Worm (Caenorhabditis elegans): Measurements from ENCODE around the gene clec-215.

Gene clec-215

ce11 chrV:7629504-7629903 lies 17.4 kb downstream of the clec-215 start, which contains the start of gene srd-30:
TSS of gene srd-30 (plus strand) at chrV:7629804.
- TF ChIP-seq ref-1 (GFP tag; conservative IDR thresholded peaks at IDR 0.05) (no peak), T22C8.4 (GFP tag; IDR thresholded peaks at IDR 0.05) (no peak), ztf-23 (GFP tag; IDR thresholded peaks at IDR 0.05) (no peak), tab-1 (GFP tag; IDR thresholded peaks at IDR 0.05) (no peak), med-1 (GFP tag; optimal IDR thresholded peaks at IDR 0.05; ENCODE audit: insufficient read depth) (no peak), klf-2 (GFP tag; conservative IDR thresholded peaks at IDR 0.05) (no peak), ztf-29 (GFP tag; IDR thresholded peaks at IDR 0.05) (no peak), cog-1 (tag; optimal IDR thresholded peaks at IDR 0.05) (no peak), flt-1 (GFP tag; IDR thresholded peaks at IDR 0.05) (no peak)

ce11 chrV:7631732-7632131 lies 19.6 kb downstream of the clec-215 start, which contains the start of gene srd-25:
TSS of gene srd-25 (plus strand) at chrV:7632032.
- TF ChIP-seq ref-1 (GFP tag; conservative IDR thresholded peaks at IDR 0.05) (no peak), ztf-23 (GFP tag; IDR thresholded peaks at IDR 0.05) (no peak), T22C8.4 (GFP tag; IDR thresholded peaks at IDR 0.05) (no peak), med-1 (GFP tag; optimal IDR thresholded peaks at IDR 0.05; ENCODE audit: insufficient read depth) (no peak), ztf-29 (GFP tag; IDR thresholded peaks at IDR 0.05) (no peak), klf-2 (GFP tag; conservative IDR thresholded peaks at IDR 0.05) (no peak), tab-1 (GFP tag; IDR thresholded peaks at IDR 0.05) (no peak), flt-1 (GFP tag; IDR thresholded peaks at IDR 0.05) (no peak), cog-1 (tag; optimal IDR thresholded peaks at IDR 0.05) (no peak)

- TF ChIP-seq flt-1 (GFP tag; IDR thresholded peaks at IDR 0.05), result no peak
- TF ChIP-seq tab-1 (GFP tag; IDR thresholded peaks at IDR 0.05), result no peak
- TF ChIP-seq ztf-23 (GFP tag; IDR thresholded peaks at IDR 0.05), result no peak
- TF ChIP-seq T22C8.4 (GFP tag; IDR thresholded peaks at IDR 0.05), result no peak
- TF ChIP-seq klf-2 (GFP tag; conservative IDR thresholded peaks at IDR 0.05), result no peak
- no peak for TF ChIP-seq ref-1 (GFP tag; conservative IDR thresholded peaks at IDR 0.05)
- no peak for TF ChIP-seq med-1 (GFP tag; optimal IDR thresholded peaks at IDR 0.05; ENCODE audit: insufficient read depth)
- no peak for TF ChIP-seq ztf-29 (GFP tag; IDR thresholded peaks at IDR 0.05)
- TF ChIP-seq cog-1 (tag; optimal IDR thresholded peaks at IDR 0.05), result no peak
Measured at ce11 chrV:7634657-7635056, 22.5 kb downstream of the clec-215 start, which contains the start of gene srd-31. TSS of gene srd-31 (minus strand) at chrV:7634757.

- no peak for TF ChIP-seq ztf-29 (GFP tag; IDR thresholded peaks at IDR 0.05)
- no peak for TF ChIP-seq klf-2 (GFP tag; conservative IDR thresholded peaks at IDR 0.05)
Measured at ce11 chrV:7635469-7635868, 23.3 kb downstream of the clec-215 start, which contains the start of gene srd-29. TSS of gene srd-29 (plus strand) at chrV:7635769.

ce11 chrV:7637801-7638200 lies 25.7 kb downstream of the clec-215 start, which contains the start of gene clec-45:
TSS of gene clec-45 (plus strand) at chrV:7638101.
- no peak for TF ChIP-seq tab-1 (GFP tag; IDR thresholded peaks at IDR 0.05)
- TF ChIP-seq ref-1 (GFP tag; conservative IDR thresholded peaks at IDR 0.05), result no peak
- TF ChIP-seq T22C8.4 (GFP tag; IDR thresholded peaks at IDR 0.05), result no peak
- no peak for TF ChIP-seq med-1 (GFP tag; optimal IDR thresholded peaks at IDR 0.05; ENCODE audit: insufficient read depth)
- TF ChIP-seq cog-1 (tag; optimal IDR thresholded peaks at IDR 0.05), result no peak
- TF ChIP-seq ztf-23 (GFP tag; IDR thresholded peaks at IDR 0.05), result no peak
- no peak for TF ChIP-seq ztf-29 (GFP tag; IDR thresholded peaks at IDR 0.05)
- no peak for TF ChIP-seq klf-2 (GFP tag; conservative IDR thresholded peaks at IDR 0.05)
- no peak for TF ChIP-seq flt-1 (GFP tag; IDR thresholded peaks at IDR 0.05)

ce11 chrV:7639356-7639755 lies 27.2 kb downstream of the clec-215 start:
- TF ChIP-seq flt-1 (GFP tag; IDR thresholded peaks at IDR 0.05) (no peak), med-1 (GFP tag; optimal IDR thresholded peaks at IDR 0.05; ENCODE audit: insufficient read depth) (no peak), ref-1 (GFP tag; conservative IDR thresholded peaks at IDR 0.05) (no peak), cog-1 (tag; optimal IDR thresholded peaks at IDR 0.05) (no peak), klf-2 (GFP tag; conservative IDR thresholded peaks at IDR 0.05) (no peak), tab-1 (GFP tag; IDR thresholded peaks at IDR 0.05) (no peak)

ce11 chrV:7639787-7640186 lies 27.6 kb downstream of the clec-215 start, which contains the start of gene F07C4.10:
TSS of gene F07C4.10 (minus strand) at chrV:7639887.
- TF ChIP-seq flt-1 (GFP tag; IDR thresholded peaks at IDR 0.05) (no peak), ref-1 (GFP tag; conservative IDR thresholded peaks at IDR 0.05) (no peak), tab-1 (GFP tag; IDR thresholded peaks at IDR 0.05) (no peak), T22C8.4 (GFP tag; IDR thresholded peaks at IDR 0.05) (no peak), cog-1 (tag; optimal IDR thresholded peaks at IDR 0.05) (no peak), ztf-29 (GFP tag; IDR thresholded peaks at IDR 0.05) (no peak), klf-2 (GFP tag; conservative IDR thresholded peaks at IDR 0.05) (no peak), ztf-23 (GFP tag; IDR thresholded peaks at IDR 0.05) (no peak), med-1 (GFP tag; optimal IDR thresholded peaks at IDR 0.05; ENCODE audit: insufficient read depth) (no peak)

ce11 chrV:7641718-7642117 lies 29.6 kb downstream of the clec-215 start:
- TF ChIP-seq ztf-29 (GFP tag; IDR thresholded peaks at IDR 0.05) (no peak), med-1 (GFP tag; optimal IDR thresholded peaks at IDR 0.05; ENCODE audit: insufficient read depth) (no peak), ztf-23 (GFP tag; IDR thresholded peaks at IDR 0.05) (no peak), ref-1 (GFP tag; conservative IDR thresholded peaks at IDR 0.05) (no peak), tab-1 (GFP tag; IDR thresholded peaks at IDR 0.05) (no peak), klf-2 (GFP tag; conservative IDR thresholded peaks at IDR 0.05) (no peak), cog-1 (tag; optimal IDR thresholded peaks at IDR 0.05) (no peak), T22C8.4 (GFP tag; IDR thresholded peaks at IDR 0.05) (no peak), flt-1 (GFP tag; IDR thresholded peaks at IDR 0.05) (no peak)

ce11 chrV:7643416-7643815 lies 31.3 kb downstream of the clec-215 start, which contains the start of gene F07C4.11:
TSS of gene F07C4.11 (minus strand) at chrV:7643516.
- TF ChIP-seq flt-1 (GFP tag; IDR thresholded peaks at IDR 0.05), result no peak
- no peak for TF ChIP-seq cog-1 (tag; optimal IDR thresholded peaks at IDR 0.05)
- no peak for TF ChIP-seq klf-2 (GFP tag; conservative IDR thresholded peaks at IDR 0.05)

ce11 chrV:7645454-7645853 lies 33.3 kb downstream of the clec-215 start, which contains the start of gene str-47:
TSS of gene str-47 (plus strand) at chrV:7645754.
- TF ChIP-seq cog-1 (tag; optimal IDR thresholded peaks at IDR 0.05) (no peak), tab-1 (GFP tag; IDR thresholded peaks at IDR 0.05) (no peak), med-1 (GFP tag; optimal IDR thresholded peaks at IDR 0.05; ENCODE audit: insufficient read depth) (no peak), klf-2 (GFP tag; conservative IDR thresholded peaks at IDR 0.05) (no peak), T22C8.4 (GFP tag; IDR thresholded peaks at IDR 0.05) (no peak), ztf-29 (GFP tag; IDR thresholded peaks at IDR 0.05) (no peak), ref-1 (GFP tag; conservative IDR thresholded peaks at IDR 0.05) (no peak), flt-1 (GFP tag; IDR thresholded peaks at IDR 0.05) (no peak), ztf-23 (GFP tag; IDR thresholded peaks at IDR 0.05) (no peak)

Data from whole organism, midembryonic.